Worm (Caenorhabditis elegans) whole organism, midembryonic: ENCODE results near the gene F49E2.5.

Experiments used
- T22C8.4 ChIP-seq: fragments of 200-800 bp; sonication (Bioruptor generic); IDR thresholded peaks from 2 replicates; pipeline ENCODE4 v1.3.6; 2022; ENCODE audit warnings: missing genetic modification characterization, missing compliant biosample characterization
- cog-1 ChIP-seq: sonication (generic microtip); optimal IDR thresholded peaks from 2 replicates; lab custom pipeline; 2016; ENCODE audit warnings: missing genetic modification characterization, missing compliant biosample characterization
- flt-1 ChIP-seq: fragments of 200-800 bp; sonication (Bioruptor generic); IDR thresholded peaks from 2 replicates; pipeline ENCODE4 v1.3.6; 2022; ENCODE audit warnings: missing genetic modification characterization, missing compliant biosample characterization
- klf-2 ChIP-seq: fragments of 200-800 bp; sonication (Bioruptor generic); conservative IDR thresholded peaks from 2 replicates; pipeline ENCODE4 v1.3.6; 2022; ENCODE audit warnings: missing genetic modification reagents, missing genetic modification characterization, missing compliant biosample characterization
- med-1 ChIP-seq: sonication (generic microtip); optimal IDR thresholded peaks from 2 replicates; lab custom pipeline; 2017; ENCODE audit warnings: missing genetic modification characterization, mild to moderate bottlenecking, missing compliant biosample characterization, antibody characterized with exemption, missing genetic modification reagents; ENCODE audit not compliant: insufficient read depth
- ref-1 ChIP-seq: fragments of 200-800 bp; sonication (Bioruptor generic); conservative IDR thresholded peaks from 2 replicates; pipeline ENCODE4 v1.3.6; 2022; ENCODE audit warnings: missing genetic modification reagents, missing genetic modification characterization, missing compliant biosample characterization
- tab-1 ChIP-seq: fragments of 200-800 bp; sonication (Bioruptor generic); IDR thresholded peaks from 2 replicates; pipeline ENCODE4 v1.3.6; 2022; ENCODE audit warnings: missing genetic modification characterization, missing compliant biosample characterization
- ztf-23 ChIP-seq: fragments of 200-800 bp; sonication (Bioruptor generic); IDR thresholded peaks from 2 replicates; pipeline ENCODE4 v1.3.6; 2022; ENCODE audit warnings: missing genetic modification reagents, missing genetic modification characterization, missing compliant biosample characterization
- ztf-29 ChIP-seq: fragments of 200-800 bp; sonication (Bioruptor generic); IDR thresholded peaks from 2 replicates; pipeline ENCODE4 v1.3.6; 2022; ENCODE audit warnings: missing genetic modification reagents, missing genetic modification characterization, missing compliant biosample characterization

- no peak for TF ChIP-seq med-1
- no peak for TF ChIP-seq ztf-23 (GFP tag; lab: Robert Waterston, UW)
- TF ChIP-seq T22C8.4, result no peak
- TF ChIP-seq tab-1 (GFP tag; lab: Robert Waterston, UW), result peak; percentile 30; the same call in 1 of the 2 replicates
- TF ChIP-seq ztf-29 (GFP tag; lab: Robert Waterston, UW), result no peak
- TF ChIP-seq flt-1 (GFP tag; lab: Robert Waterston, UW), result 0 out of 2 replicates have a peak, but pooled peaks have one; percentile 36
- no peak for TF ChIP-seq ref-1 (GFP tag; lab: Robert Waterston, UW)
- TF ChIP-seq cog-1 (tag; lab: Kevin White, UChicago), result no peak
- TF ChIP-seq klf-2, result no peak
These were observed 17.5 kb downstream of the F49E2.5 start for ce11 chrX:9560931-9561330.
